Worm (Caenorhabditis elegans): ENCODE data around the gene E03H12.4.

The E03H12.4 gene

DNA sequence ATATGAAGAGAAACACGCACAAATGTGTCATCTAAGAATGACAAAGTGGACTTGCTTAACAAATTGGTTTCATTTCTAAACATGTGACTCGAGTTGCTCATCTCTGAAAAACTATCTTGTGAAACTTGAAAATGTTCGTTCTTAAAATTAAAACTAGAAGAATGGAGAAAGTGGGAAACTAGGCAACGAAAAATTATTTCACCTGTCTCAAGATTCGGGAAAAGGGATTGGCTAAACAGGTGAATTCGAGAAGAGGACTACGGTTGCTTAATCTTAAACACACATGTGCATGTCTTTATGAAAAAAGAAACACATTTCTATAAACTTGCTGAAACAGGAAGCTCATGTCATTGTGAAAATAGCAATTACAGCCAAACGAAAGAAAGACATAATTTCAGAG is 1.4 kb upstream of the E03H12.4 start, which contains the start of gene srz-24:
srz-24 (minus strand) TSS at position 101 of the 400 bp plus-strand sequence.
- no peak for TF ChIP-seq nhr-41 (GFP tag; IDR thresholded peaks at IDR 0.05)
- TF ChIP-seq nhr-11 (tag; optimal IDR thresholded peaks at IDR 0.05): no peak
- TF ChIP-seq hlh-11 (tag; optimal IDR thresholded peaks at IDR 0.05): no peak
- no peak for TF ChIP-seq nhr-42 (GFP tag; IDR thresholded peaks at IDR 0.05)
- TF ChIP-seq egl-27 (tag; optimal IDR thresholded peaks at IDR 0.05): no peak

- TF ChIP-seq attf-4 (tag; optimal IDR thresholded peaks at IDR 0.05) (no peak), pha-4 (GFP tag; IDR thresholded peaks at IDR 0.05) (no peak), pha-4 (tag; optimal IDR thresholded peaks at IDR 0.05) (no peak), F37D6.2 (tag; optimal IDR thresholded peaks at IDR 0.05) (no peak), unc-62 (GFP tag; optimal IDR thresholded peaks at IDR 0.05 in 1 of 2) (no peak), unc-62 (tag; optimal IDR thresholded peaks at IDR 0.05) (no peak), egl-43 (GFP tag; IDR thresholded peaks at IDR 0.05) (no peak), spr-3 (GFP tag; optimal IDR thresholded peaks at IDR 0.05) (no peak), lin-39 (tag; optimal IDR thresholded peaks at IDR 0.05) (no peak), pqm-1 (tag; optimal IDR thresholded peaks at IDR 0.05) (no peak), Y48G9A.11 (GFP tag; IDR thresholded peaks at IDR 0.05) (no peak), zag-1 (tag; optimal IDR thresholded peaks at IDR 0.05) (no peak), ama-1 (optimal IDR thresholded peaks at IDR 0.05) (no peak), ceh-82 (tag; optimal IDR thresholded peaks at IDR 0.05) (no peak), nhr-41 (GFP tag; IDR thresholded peaks at IDR 0.05) (no peak), zip-11 (GFP tag; IDR thresholded peaks at IDR 0.05) (no peak), jun-1 (tag; optimal IDR thresholded peaks at IDR 0.05) (no peak), saeg-2 (GFP tag; IDR thresholded peaks at IDR 0.05) (no peak), nhr-111 (GFP tag; optimal IDR thresholded peaks at IDR 0.05) (no peak), daf-19 (GFP tag; conservative IDR thresholded peaks at IDR 0.05) (no peak), F10B5.3 (tag; optimal IDR thresholded peaks at IDR 0.05) (no peak), dmd-6 (GFP tag; IDR thresholded peaks at IDR 0.05) (no peak)
Measured at ce11 chrIV:4983746-4984145, 1.4 kb downstream of the E03H12.4 start, which contains the start of gene clec-176. clec-176 (plus strand) TSS chrIV:4984046.

DNA sequence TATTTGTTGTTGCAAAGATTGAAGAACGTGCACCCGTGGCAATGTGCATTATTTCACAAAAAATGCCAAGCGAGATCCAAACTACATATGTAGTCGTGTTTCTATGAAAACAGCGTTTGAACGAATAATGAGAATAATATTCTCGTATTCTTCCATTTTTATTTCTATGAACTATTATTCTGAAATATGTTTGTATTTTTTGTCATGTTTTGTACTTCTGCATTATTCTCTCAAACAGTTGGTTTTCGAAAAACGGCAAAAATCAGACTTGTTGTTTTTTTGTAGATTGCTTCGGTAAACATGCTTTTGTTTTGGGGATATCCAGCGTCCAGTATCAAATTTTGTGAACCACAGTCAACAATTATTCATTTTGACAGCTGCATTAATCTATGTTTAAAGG is 3.9 kb downstream of the E03H12.4 start, which contains the start of gene clec-177:
clec-177 (plus strand) TSS at position 301 of the 400 bp plus-strand sequence.
- no peak for TF ChIP-seq daf-8 (GFP tag; IDR thresholded peaks at IDR 0.05)
- TF ChIP-seq mep-1 (tag; optimal IDR thresholded peaks at IDR 0.05): no peak
- TF ChIP-seq aly-2 (tag; optimal IDR thresholded peaks at IDR 0.05): no peak
- no peak for TF ChIP-seq F44E2.7 (GFP tag; IDR thresholded peaks at IDR 0.05)
- no peak for TF ChIP-seq zip-11 (GFP tag; IDR thresholded peaks at IDR 0.05)
- TF ChIP-seq unc-62 (GFP tag; optimal IDR thresholded peaks at IDR 0.05 in 1 of 2): no peak
- no peak for TF ChIP-seq unc-62 (tag; optimal IDR thresholded peaks at IDR 0.05)
- TF ChIP-seq zfp-2 (tag; optimal IDR thresholded peaks at IDR 0.05): no peak
- no peak for TF ChIP-seq nhr-42 (GFP tag; IDR thresholded peaks at IDR 0.05)
- no peak for TF ChIP-seq snpc-4 (tag; optimal IDR thresholded peaks at IDR 0.05)
- no peak for TF ChIP-seq Y105C5A.15 (GFP tag; IDR thresholded peaks at IDR 0.05)
- TF ChIP-seq nhr-111 (GFP tag; optimal IDR thresholded peaks at IDR 0.05): no peak
- no peak for TF ChIP-seq ceh-32 (tag; optimal IDR thresholded peaks at IDR 0.05; ENCODE audit: poor library complexity)
- TF ChIP-seq dmd-6 (GFP tag; IDR thresholded peaks at IDR 0.05): no peak

DNA sequence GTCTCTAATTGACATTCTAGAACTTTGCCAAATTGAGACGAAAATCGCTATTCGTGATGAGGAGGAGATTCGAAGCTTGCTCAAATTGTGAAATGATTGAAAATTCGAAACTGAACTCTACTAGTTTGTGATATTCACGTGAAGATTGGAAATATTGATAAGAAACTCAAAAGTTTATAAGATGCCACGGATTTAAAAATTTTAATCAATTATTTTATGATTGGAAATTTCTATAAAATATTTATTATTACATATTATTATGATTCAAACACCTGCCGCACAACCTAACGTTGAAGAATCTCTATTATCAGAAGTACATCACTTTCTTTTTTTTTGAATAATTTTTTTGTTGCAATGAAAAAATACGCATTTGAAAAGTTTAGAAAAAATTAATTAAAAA is 6.1 kb downstream of the E03H12.4 start, which contains the start of gene E03H12.7:
E03H12.7 (minus strand) TSS at position 101 of the 400 bp plus-strand sequence.
- no peak for TF ChIP-seq lin-13 (GFP tag; optimal IDR thresholded peaks at IDR 0.05)

DNA sequence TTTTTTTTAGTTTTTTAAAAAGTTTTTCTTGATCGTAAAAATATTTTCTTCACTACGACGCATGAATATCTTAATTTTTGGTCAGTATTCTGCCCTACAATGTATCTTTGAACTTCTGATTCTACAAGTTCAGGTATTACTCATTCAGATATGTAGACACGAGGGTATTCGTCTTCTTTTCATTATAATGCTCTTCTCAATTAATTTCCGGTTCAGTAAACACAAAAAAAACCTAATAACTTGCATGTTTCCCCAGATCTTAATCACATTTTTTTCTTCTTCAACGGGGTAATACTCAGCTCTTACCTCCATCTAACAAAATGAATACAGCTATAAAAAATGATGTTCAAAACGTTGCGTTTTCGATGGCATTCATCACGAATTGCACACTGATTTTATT is 9.7 kb downstream of the E03H12.4 start, which contains the start of gene str-162:
str-162 (plus strand) TSS at position 301 of the 400 bp plus-strand sequence.
- TF ChIP-seq lir-3 (tag; optimal IDR thresholded peaks at IDR 0.05) (no peak), nhr-237 (tag; optimal IDR thresholded peaks at IDR 0.05) (no peak), lin-1 (GFP tag; IDR thresholded peaks at IDR 0.05) (no peak), unc-130 (GFP tag; optimal IDR thresholded peaks at IDR 0.05) (no peak), unc-62 (GFP tag; optimal IDR thresholded peaks at IDR 0.05 in 1 of 2) (peak in 1 of 2 experiments; percentile 13), unc-62 (tag; optimal IDR thresholded peaks at IDR 0.05) (no peak), lim-7 (GFP tag; IDR thresholded peaks at IDR 0.05) (no peak)

Measured in whole organism, L4 larva.